Fruit fly (Drosophila melanogaster): ENCODE data around the gene AnxB10.

AnxB10 gene

dm6 chrX:20159679-20160140, 13.6 kb downstream of the AnxB10 start, which contains the start of gene Rab35 (continued):
- TF ChIP-seq CG7745 (tag; optimal IDR thresholded peaks at IDR 0.05), result no peak
- TF ChIP-seq h (optimal IDR thresholded peaks at IDR 0.05), result no peak
- no peak for TF ChIP-seq otp (GFP tag; IDR thresholded peaks at IDR 0.05)
- TF ChIP-seq peb (GFP tag; IDR thresholded peaks at IDR 0.05), result no peak
- no peak for TF ChIP-seq CG16863 (GFP tag; optimal IDR thresholded peaks at IDR 0.05)
- no peak for TF ChIP-seq CG11695 (GFP tag; IDR thresholded peaks at IDR 0.05)
- TF ChIP-seq ci (GFP tag; IDR thresholded peaks at IDR 0.05), result no peak
- TF ChIP-seq dati (GFP tag; IDR thresholded peaks at IDR 0.05), result no peak
- TF ChIP-seq Blimp-1 (GFP tag; optimal IDR thresholded peaks at IDR 0.05), result no peak
- no peak for TF ChIP-seq CG3281 (GFP tag; optimal IDR thresholded peaks at IDR 0.05)
- no peak for TF ChIP-seq Bdp1 (GFP tag; optimal IDR thresholded peaks at IDR 0.05)
- TF ChIP-seq CG8388 (GFP tag; optimal IDR thresholded peaks at IDR 0.05), result no peak
- no peak for TF ChIP-seq odd (GFP tag; optimal IDR thresholded peaks at IDR 0.05)
- no peak for TF ChIP-seq bigmax (GFP tag; optimal IDR thresholded peaks at IDR 0.05)
- TF ChIP-seq CG10267 (tag; optimal IDR thresholded peaks at IDR 0.05), result peak; percentile 92
- no peak for TF ChIP-seq crol (GFP tag; IDR thresholded peaks at IDR 0.05)
- peak; percentile 87 for TF ChIP-seq hbn (GFP tag; IDR thresholded peaks at IDR 0.05; ENCODE audit: partially characterized antibody)
- no peak for TF ChIP-seq Adf1 (GFP tag; IDR thresholded peaks at IDR 0.05)
- TF ChIP-seq Hr78 (GFP tag; optimal IDR thresholded peaks at IDR 0.05), result no peak
- no peak for TF ChIP-seq schlank (tag; optimal IDR thresholded peaks at IDR 0.05)
- TF ChIP-seq Elba2 (GFP tag; optimal IDR thresholded peaks at IDR 0.05), result no peak
- no peak for TF ChIP-seq usp (GFP tag; optimal IDR thresholded peaks at IDR 0.05)
- no peak for TF ChIP-seq CG8765 (GFP tag; IDR thresholded peaks at IDR 0.05)
- peak; percentile 84 for TF ChIP-seq CG4617 (GFP tag; optimal IDR thresholded peaks at IDR 0.05; ENCODE audit: borderline replicate concordance)
- TF ChIP-seq CG17361 (GFP tag; IDR thresholded peaks at IDR 0.05), result 0 out of 3 replicates have a peak, but pooled peaks have one; percentile 27
- TF ChIP-seq Gug (GFP tag; IDR thresholded peaks at IDR 0.05), result peak; percentile 25; the same call in 1 of the 4 replicates
- no peak; the same call in 1 of the 2 replicates for TF ChIP-seq Ptx1 (GFP tag; IDR thresholded peaks at IDR 0.05)
- TF ChIP-seq D (optimal IDR thresholded peaks at IDR 0.05), result no peak
- no peak for TF ChIP-seq D (GFP tag; optimal IDR thresholded peaks at IDR 0.05)
- TF ChIP-seq Hmr (GFP tag; optimal IDR thresholded peaks at IDR 0.05), result no peak
- TF ChIP-seq CG8944 (GFP tag; optimal IDR thresholded peaks at IDR 0.05), result no peak
- no peak for TF ChIP-seq HLH3B (GFP tag; IDR thresholded peaks at IDR 0.05)
- no peak for TF ChIP-seq MTF-1 (GFP tag; optimal IDR thresholded peaks at IDR 0.05; ENCODE audit: borderline replicate concordance)
- TF ChIP-seq esg (GFP tag; conservative IDR thresholded peaks at IDR 0.05), result 0 out of 2 replicates have a peak, but pooled peaks have one; percentile 13
- TF ChIP-seq lab (GFP tag; optimal IDR thresholded peaks at IDR 0.05), result peak; percentile 25
- TF ChIP-seq ssp (GFP tag; IDR thresholded peaks at IDR 0.05), result 0 out of 2 replicates have a peak, but pooled peaks have one; percentile 19
- no peak for TF ChIP-seq ase (GFP tag; IDR thresholded peaks at IDR 0.05)
- no peak for TF ChIP-seq Mes4 (GFP tag; optimal IDR thresholded peaks at IDR 0.05)
- peak; percentile 66 for TF ChIP-seq Med (GFP tag)
- TF ChIP-seq maf-S (GFP tag; optimal IDR thresholded peaks at IDR 0.05), result no peak
- no peak for TF ChIP-seq Sox100B (GFP tag; optimal IDR thresholded peaks at IDR 0.05)
- TF ChIP-seq sens-2 (GFP tag; IDR thresholded peaks at IDR 0.05), result no peak
- TF ChIP-seq luna (GFP tag; optimal IDR thresholded peaks at IDR 0.05), result no peak
- TF ChIP-seq Myb (GFP tag; optimal IDR thresholded peaks at IDR 0.05), result no peak
- no peak for TF ChIP-seq disco-r (GFP tag; optimal IDR thresholded peaks at IDR 0.05)
- TF ChIP-seq CG8281 (tag; optimal IDR thresholded peaks at IDR 0.05), result no peak
- TF ChIP-seq CG17359 (tag; optimal IDR thresholded peaks at IDR 0.05), result peak; percentile 46
- TF ChIP-seq Ets97D (GFP tag; optimal IDR thresholded peaks at IDR 0.05), result peak; percentile 44
- TF ChIP-seq Hr51 (GFP tag; optimal IDR thresholded peaks at IDR 0.05), result no peak
- TF ChIP-seq hb (GFP tag; IDR thresholded peaks at IDR 0.05; ENCODE audit: partially characterized antibody), result peak; percentile 91
- no peak for TF ChIP-seq CG7357 (GFP tag; IDR thresholded peaks at IDR 0.05)
- TF ChIP-seq CG7556 (GFP tag; optimal IDR thresholded peaks at IDR 0.05), result no peak

All from whole organism, embryonic.